Worm (Caenorhabditis elegans): Measurements from ENCODE around the gene H03E18.2.

H03E18.2 gene

DNA sequence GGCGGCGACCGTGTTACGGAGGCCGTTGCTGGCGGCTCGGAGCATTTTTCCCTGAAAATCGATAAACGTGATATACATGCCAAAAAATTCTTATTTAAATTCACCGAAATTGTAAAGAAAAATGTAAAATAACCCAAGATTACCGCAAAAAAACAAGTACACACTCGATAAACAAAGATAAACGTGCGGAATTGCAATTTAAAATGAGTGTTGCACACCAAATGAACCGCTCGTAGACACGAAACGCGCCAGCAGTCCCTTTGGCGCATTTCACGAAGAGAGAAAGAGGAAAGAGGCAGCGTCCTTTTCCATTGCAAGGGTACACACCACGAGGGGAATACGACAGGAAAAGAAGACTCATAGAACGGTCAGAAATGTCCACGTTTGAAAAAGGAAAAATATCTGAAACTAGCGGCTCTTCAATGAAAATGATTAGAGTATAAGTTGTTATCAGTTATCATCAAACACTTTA is 25.7 kb upstream of the H03E18.2 start, which contains the start of gene sdha-1 (continued):
- TF ChIP-seq sdz-12 (GFP tag; optimal IDR thresholded peaks at IDR 0.05) (no peak), ceh-32 (tag; optimal IDR thresholded peaks at IDR 0.05; ENCODE audit: poor library complexity) (no peak), mxl-2 (GFP tag; conservative IDR thresholded peaks at IDR 0.05) (no peak), nhr-25 (tag; optimal IDR thresholded peaks at IDR 0.05; ENCODE audit: borderline replicate concordance, insufficient read depth) (peak; percentile 3), Y105C5A.15 (GFP tag; IDR thresholded peaks at IDR 0.05) (no peak), nhr-237 (tag; optimal IDR thresholded peaks at IDR 0.05) (no peak), T20F7.1 (GFP tag; optimal IDR thresholded peaks at IDR 0.05) (peak; percentile 69), jun-1 (tag; optimal IDR thresholded peaks at IDR 0.05) (peak; percentile 52), lsy-2 (tag; optimal IDR thresholded peaks at IDR 0.05) (peak; percentile 62 to 91), lin-39 (tag; optimal IDR thresholded peaks at IDR 0.05) (no peak), nhr-6 (tag; optimal IDR thresholded peaks at IDR 0.05) (peak; percentile 46), zip-11 (GFP tag; IDR thresholded peaks at IDR 0.05) (no peak), hif-1 (tag; optimal IDR thresholded peaks at IDR 0.05) (peak; percentile 93 to 100), saeg-2 (GFP tag; IDR thresholded peaks at IDR 0.05) (peak; percentile 64; the same call in 1 of the 2 replicates), nhr-48 (tag; optimal IDR thresholded peaks at IDR 0.05) (peak; percentile 59), lin-38 (GFP tag; IDR thresholded peaks at IDR 0.05) (peak; percentile 75), F44E2.7 (GFP tag; IDR thresholded peaks at IDR 0.05) (no peak), unc-130 (GFP tag; optimal IDR thresholded peaks at IDR 0.05) (no peak), nhr-11 (tag; optimal IDR thresholded peaks at IDR 0.05) (peak; percentile 90), F37D6.2 (tag; optimal IDR thresholded peaks at IDR 0.05) (peak; percentile 55), nhr-102 (tag; optimal IDR thresholded peaks at IDR 0.05) (peak; percentile 72), nhr-76 (tag; optimal IDR thresholded peaks at IDR 0.05) (no peak), tra-1 (GFP tag; IDR thresholded peaks at IDR 0.05) (peak; percentile 86), pha-4 (GFP tag; IDR thresholded peaks at IDR 0.05) (peak; percentile 50; the same call in 1 of the 2 replicates), pha-4 (tag; optimal IDR thresholded peaks at IDR 0.05) (peak; percentile 44), F10B5.3 (tag; optimal IDR thresholded peaks at IDR 0.05) (no peak), zag-1 (tag; optimal IDR thresholded peaks at IDR 0.05) (no peak), zfp-3 (GFP tag; conservative IDR thresholded peaks at IDR 0.05) (no peak; the same call in 1 of the 2 replicates), ceh-44 (GFP tag; IDR thresholded peaks at IDR 0.05) (no peak), ces-1 (GFP tag; optimal IDR thresholded peaks at IDR 0.05) (no peak), arid-1 (GFP tag; conservative IDR thresholded peaks at IDR 0.05) (0 out of 2 replicates have a peak, but pooled peaks have one; percentile 55), daf-19 (GFP tag; conservative IDR thresholded peaks at IDR 0.05) (0 out of 2 replicates have a peak, but pooled peaks have one; percentile 20), ama-1 (optimal IDR thresholded peaks at IDR 0.05) (peak; percentile 66), fkh-10 (GFP tag; optimal IDR thresholded peaks at IDR 0.05) (peak; percentile 88), Y48G9A.11 (GFP tag; IDR thresholded peaks at IDR 0.05) (no peak), rbr-2 (tag; optimal IDR thresholded peaks at IDR 0.05) (peak; percentile 80), lir-3 (tag; optimal IDR thresholded peaks at IDR 0.05) (no peak), aly-2 (tag; optimal IDR thresholded peaks at IDR 0.05) (no peak), nhr-10 (tag; optimal IDR thresholded peaks at IDR 0.05) (no peak), unc-62 (GFP tag; optimal IDR thresholded peaks at IDR 0.05 in 1 of 2) (peak in 1 of 2 experiments; percentile 75), unc-62 (tag; optimal IDR thresholded peaks at IDR 0.05) (no peak), php-3 (GFP tag; IDR thresholded peaks at IDR 0.05) (no peak), Y5F2A.4 (GFP tag; optimal IDR thresholded peaks at IDR 0.05) (no peak), lin-1 (GFP tag; IDR thresholded peaks at IDR 0.05) (no peak), nhr-41 (GFP tag; IDR thresholded peaks at IDR 0.05) (peak; percentile 32; the same call in 1 of the 2 replicates), aha-1 (tag) (peak; percentile 100), T26A8.4 (GFP tag; IDR thresholded peaks at IDR 0.05) (peak; percentile 71), lin-15B (tag; optimal IDR thresholded peaks at IDR 0.05) (no peak), mep-1 (tag; optimal IDR thresholded peaks at IDR 0.05) (peak; percentile 97), ZK546.5 (tag; optimal IDR thresholded peaks at IDR 0.05) (no peak), unc-39 (tag; optimal IDR thresholded peaks at IDR 0.05) (no peak), dmd-8 (GFP tag; IDR thresholded peaks at IDR 0.05) (no peak)
